Fruit fly (Drosophila melanogaster): ENCODE results near the gene Sfp24Bd.

DNA sequence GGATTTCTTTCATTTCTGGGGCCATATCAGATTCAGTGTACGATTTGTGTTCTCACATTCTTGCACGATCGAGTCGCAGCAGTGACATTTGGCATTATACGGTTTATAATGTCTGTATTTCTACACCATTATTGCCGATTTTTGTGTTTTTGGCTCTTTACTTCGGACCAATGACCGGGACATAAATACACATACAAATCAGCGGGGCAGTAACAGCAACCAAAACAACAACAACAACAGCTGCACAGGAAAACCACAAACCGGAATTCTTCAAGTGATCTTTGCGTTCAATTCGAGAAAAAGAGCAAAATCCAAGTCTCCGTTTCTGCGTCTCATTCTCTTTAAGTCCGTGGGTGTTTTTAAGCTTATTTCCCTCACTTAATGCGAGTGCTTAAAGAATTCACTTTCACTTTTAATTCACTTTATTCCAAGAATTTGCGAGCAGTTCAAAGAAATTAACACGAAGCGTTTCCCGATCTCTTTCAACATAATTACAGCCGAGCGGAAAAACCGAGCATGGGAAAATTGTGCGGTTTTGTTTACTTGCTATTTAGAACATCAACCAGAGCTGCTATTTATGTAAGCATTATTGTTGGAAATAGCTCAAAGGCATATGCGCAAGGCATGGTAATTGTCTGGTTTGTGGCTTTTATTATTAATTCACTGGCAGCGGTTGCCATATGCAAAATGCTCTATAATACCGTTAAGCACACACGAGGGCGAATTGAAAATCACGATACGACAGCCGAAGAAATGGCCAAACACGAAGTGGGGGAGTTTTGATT, 37.5 kb downstream of the Sfp24Bd start:
- no peak for TF ChIP-seq CG34422 (GFP tag; IDR thresholded peaks at IDR 0.05)
- no peak for TF ChIP-seq ATbp (GFP tag; optimal IDR thresholded peaks at IDR 0.05)
- TF ChIP-seq gcm2 (GFP tag; optimal IDR thresholded peaks at IDR 0.05), result no peak
- no peak for TF ChIP-seq ewg (GFP tag; optimal IDR thresholded peaks at IDR 0.05)
- no peak for TF ChIP-seq cas (GFP tag; IDR thresholded peaks at IDR 0.05)
- TF ChIP-seq sd (tag; optimal IDR thresholded peaks at IDR 0.05), result no peak
- TF ChIP-seq gce (GFP tag; IDR thresholded peaks at IDR 0.05), result no peak
- TF ChIP-seq chm (GFP tag; IDR thresholded peaks at IDR 0.05), result no peak
- TF ChIP-seq fd96Cb (tag; optimal IDR thresholded peaks at IDR 0.05), result no peak
